Worm (Caenorhabditis elegans) whole organism, early embryonic: ENCODE measurements around the gene irld-17.

Source experiments
- B0310.2 ChIP-seq: sonication (generic microtip); optimal IDR thresholded peaks from 2 replicates; lab custom pipeline; 2016; ENCODE audit warnings: mild to moderate bottlenecking, missing genetic modification characterization, missing compliant biosample characterization
- F13C5.2 ChIP-seq: sonication (generic microtip); optimal IDR thresholded peaks from 2 replicates; lab custom pipeline; 2017; ENCODE audit warnings: mild to moderate bottlenecking, missing genetic modification characterization, inconsistent platforms, missing compliant biosample characterization
- aly-1 ChIP-seq: sonication (generic microtip); optimal IDR thresholded peaks from 2 replicates; lab custom pipeline; 2016; ENCODE audit warnings: missing genetic modification characterization, missing compliant biosample characterization
- ama-1 ChIP-seq: fragments of 150-350 bp; optimal IDR thresholded peaks from 2 replicates; lab custom pipeline; 2014
- ceh-13 ChIP-seq: fragments of 200-800 bp; sonication (Bioruptor generic); optimal IDR thresholded peaks from 2 replicates; lab custom pipeline; 2018; ENCODE audit warnings: mild to moderate bottlenecking, missing genetic modification characterization, missing compliant biosample characterization
- ceh-36 ChIP-seq: sonication (generic microtip); optimal IDR thresholded peaks from 2 replicates; lab custom pipeline; 2016; ENCODE audit warnings: missing genetic modification characterization, inconsistent platforms, missing compliant biosample characterization
- ets-7 ChIP-seq: sonication (generic microtip); optimal IDR thresholded peaks from 2 replicates; lab custom pipeline; 2016; ENCODE audit warnings: missing genotype, missing genetic modification characterization, missing compliant biosample characterization
- flt-1 ChIP-seq: fragments of 200-800 bp; sonication (Bioruptor generic); IDR thresholded peaks from 2 replicates; pipeline ENCODE4 v1.3.6; 2022; ENCODE audit warnings: missing genetic modification characterization, missing compliant biosample characterization
- hmbx-1 ChIP-seq: sonication (generic microtip); optimal IDR thresholded peaks from 2 replicates; lab custom pipeline; 2016; ENCODE audit warnings: mild to moderate bottlenecking, missing genetic modification characterization, missing compliant biosample characterization
- hmg-4 ChIP-seq: fragments of 200-800 bp; sonication (Bioruptor generic); optimal IDR thresholded peaks from 2 replicates; lab custom pipeline; 2018; ENCODE audit warnings: mild to moderate bottlenecking, missing genetic modification characterization, missing compliant biosample characterization
- hnd-1 ChIP-seq: sonication (generic microtip); optimal IDR thresholded peaks from 2 replicates; lab custom pipeline; 2016; ENCODE audit warnings: missing genetic modification characterization, missing compliant biosample characterization
- pes-1 ChIP-seq: fragments of 200-800 bp; sonication (Bioruptor generic); IDR thresholded peaks from 2 replicates; pipeline ENCODE4 v1.3.6; 2022; ENCODE audit warnings: missing genetic modification reagents, missing genetic modification characterization, missing compliant biosample characterization
- scrt-1 ChIP-seq: fragments of 200-800 bp; sonication (Bioruptor generic); IDR thresholded peaks from 2 replicates; pipeline ENCODE4 v1.3.6; 2022; ENCODE audit warnings: missing genetic modification characterization, missing compliant biosample characterization
- sea-1 ChIP-seq: fragments of 200-800 bp; sonication (Bioruptor generic); conservative IDR thresholded peaks from 2 replicates; pipeline ENCODE4 v1.3.6; 2022; ENCODE audit warnings: missing genetic modification characterization, missing compliant biosample characterization
- tbx-11 ChIP-seq: fragments of 200-800 bp; sonication (Bioruptor generic); IDR thresholded peaks from 2 replicates; pipeline ENCODE4 v1.3.6; 2022; ENCODE audit warnings: missing genetic modification characterization, missing compliant biosample characterization
- tbx-37 ChIP-seq: fragments of 200-800 bp; sonication (Bioruptor generic); conservative IDR thresholded peaks from 2 replicates; pipeline ENCODE4 v1.3.6; 2022; ENCODE audit warnings: missing genetic modification reagents, missing genetic modification characterization, missing compliant biosample characterization
- tra-4 ChIP-seq: sonication (generic microtip); optimal IDR thresholded peaks from 2 replicates; lab custom pipeline; 2017; ENCODE audit warnings: missing genetic modification characterization, missing compliant biosample characterization

The irld-17 gene

DNA sequence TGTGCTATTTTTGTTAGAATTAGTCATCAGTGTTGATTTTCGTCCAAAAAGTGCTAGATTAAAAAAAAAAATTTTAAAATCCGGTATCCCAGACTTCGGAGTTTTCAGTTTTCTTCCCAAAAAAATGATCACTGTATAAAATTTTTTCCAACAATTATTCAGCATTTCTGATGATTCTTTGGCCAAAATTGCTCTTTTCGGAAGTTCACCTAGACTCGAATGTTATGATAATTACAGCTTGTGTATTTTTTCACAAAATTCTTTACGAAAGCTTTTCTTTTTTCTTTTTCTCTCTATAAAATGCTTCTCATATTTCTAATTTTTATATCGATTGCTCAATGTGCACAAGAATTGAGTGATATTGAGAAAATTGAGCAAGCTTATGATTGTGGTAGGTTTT is at the start of gene irld-17:
Gene irld-17, plus strand, starts transcription at position 301 of the 400 bp plus-strand sequence.
- TF ChIP-seq ceh-36 (tag; lab: Kevin White, UChicago) (no peak), tbx-37 (no peak), F13C5.2 (tag; lab: Kevin White, UChicago) (no peak), tra-4 (no peak), hmg-4 (GFP tag; lab: Kevin White, UChicago) (no peak), flt-1 (no peak), scrt-1 (GFP tag; lab: Robert Waterston, UW) (no peak), tbx-11 (GFP tag; lab: Robert Waterston, UW) (no peak), ama-1 (lab: Kevin White, UChicago) (no peak), hmbx-1 (tag; lab: Kevin White, UChicago) (no peak), ets-7 (tag; lab: Kevin White, UChicago) (no peak), pes-1 (GFP tag; lab: Robert Waterston, UW) (no peak), ceh-13 (GFP tag; lab: Kevin White, UChicago) (no peak), hnd-1 (tag; lab: Kevin White, UChicago) (no peak), sea-1 (no peak), aly-1 (tag; lab: Kevin White, UChicago) (no peak), B0310.2 (tag; lab: Kevin White, UChicago) (no peak)

- no peak for TF ChIP-seq hnd-1 (tag; lab: Kevin White, UChicago)
- TF ChIP-seq tbx-11 (GFP tag; lab: Robert Waterston, UW) = no peak
- no peak for TF ChIP-seq hmg-4 (GFP tag; lab: Kevin White, UChicago)
- no peak for TF ChIP-seq F13C5.2 (tag; lab: Kevin White, UChicago)
- no peak for TF ChIP-seq ceh-13 (GFP tag; lab: Kevin White, UChicago)
- no peak for TF ChIP-seq ceh-36 (tag; lab: Kevin White, UChicago)
- TF ChIP-seq hmbx-1 (tag; lab: Kevin White, UChicago) = no peak
- no peak for TF ChIP-seq tbx-37
- no peak for TF ChIP-seq aly-1 (tag; lab: Kevin White, UChicago)
- TF ChIP-seq ets-7 (tag; lab: Kevin White, UChicago) = no peak
- no peak for TF ChIP-seq scrt-1 (GFP tag; lab: Robert Waterston, UW)
- TF ChIP-seq tra-4 = no peak
These were observed 48.6 kb upstream of the irld-17 start for ce11 chrV:1583242-1583641.

DNA sequence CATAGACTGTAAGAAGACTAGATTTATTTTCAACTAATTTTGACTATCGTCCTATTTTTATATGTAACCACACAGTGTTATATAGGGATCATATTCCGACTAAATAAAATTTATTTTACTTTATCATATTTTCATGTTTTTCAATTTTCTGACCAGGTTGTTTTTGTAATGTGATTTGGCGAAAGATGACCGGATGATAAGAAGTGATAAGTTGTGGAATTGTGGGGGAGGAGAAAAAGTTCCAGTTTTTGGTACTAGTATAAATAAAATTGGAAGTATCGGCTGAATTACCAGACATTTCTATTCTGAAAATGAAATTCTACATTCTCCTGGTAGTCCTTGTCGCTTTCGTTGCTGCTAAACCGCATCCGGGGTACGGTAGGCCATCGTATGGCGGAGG is 46.4 kb upstream of the irld-17 start, which contains the start of gene F16B4.7:
Gene F16B4.7, plus strand, starts transcription at position 301 of the 400 bp plus-strand sequence.
- TF ChIP-seq B0310.2 (tag; lab: Kevin White, UChicago) (no peak), tra-4 (peak; percentile 31), tbx-37 (no peak), F13C5.2 (tag; lab: Kevin White, UChicago) (no peak), aly-1 (tag; lab: Kevin White, UChicago) (no peak), hmbx-1 (tag; lab: Kevin White, UChicago) (no peak), flt-1 (no peak), tbx-11 (GFP tag; lab: Robert Waterston, UW) (no peak), ceh-13 (GFP tag; lab: Kevin White, UChicago) (no peak), hnd-1 (tag; lab: Kevin White, UChicago) (no peak), ets-7 (tag; lab: Kevin White, UChicago) (no peak), pes-1 (GFP tag; lab: Robert Waterston, UW) (no peak), hmg-4 (GFP tag; lab: Kevin White, UChicago) (peak; percentile 25), ceh-36 (tag; lab: Kevin White, UChicago) (peak; percentile 27), ama-1 (lab: Kevin White, UChicago) (no peak)

DNA sequence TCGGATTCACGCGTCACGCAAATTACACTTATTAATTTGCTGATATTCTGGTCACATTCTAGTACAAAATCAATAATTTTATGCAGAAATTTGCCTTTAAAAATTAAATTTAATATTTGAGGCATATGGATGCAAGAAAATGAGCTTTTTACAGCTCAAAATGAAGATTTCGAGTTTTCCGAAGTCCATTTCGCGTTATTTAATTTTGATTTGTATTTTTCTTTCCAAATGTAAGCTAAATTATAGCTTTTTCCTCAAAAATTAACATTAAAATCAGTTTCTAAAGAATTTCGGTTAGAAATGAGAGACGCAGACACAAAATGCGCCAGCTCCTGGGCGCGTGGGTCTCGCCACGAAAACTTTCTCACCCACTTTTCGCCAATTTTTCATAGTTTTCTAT is 44.9 kb upstream of the irld-17 start, which contains the start of gene F16B4.6:
Gene F16B4.6, plus strand, starts transcription at position 301 of the 400 bp plus-strand sequence.
- TF ChIP-seq pes-1 (GFP tag; lab: Robert Waterston, UW) = no peak
- TF ChIP-seq ets-7 (tag; lab: Kevin White, UChicago) = no peak
- no peak for TF ChIP-seq ceh-13 (GFP tag; lab: Kevin White, UChicago)
- TF ChIP-seq flt-1 = no peak
- no peak for TF ChIP-seq F13C5.2 (tag; lab: Kevin White, UChicago)
- TF ChIP-seq sea-1 = no peak
- TF ChIP-seq hnd-1 (tag; lab: Kevin White, UChicago) = no peak
- TF ChIP-seq tbx-37 = no peak
- no peak for TF ChIP-seq ceh-36 (tag; lab: Kevin White, UChicago)
- no peak for TF ChIP-seq tbx-11 (GFP tag; lab: Robert Waterston, UW)
- TF ChIP-seq B0310.2 (tag; lab: Kevin White, UChicago) = no peak
- no peak for TF ChIP-seq hmg-4 (GFP tag; lab: Kevin White, UChicago)
- TF ChIP-seq hmbx-1 (tag; lab: Kevin White, UChicago) = no peak

ce11 chrV:1588128-1588527 is 43.7 kb upstream of the irld-17 start, which contains the start of gene F16B4.5:
Gene F16B4.5 (plus strand): TSS chrV:1588428.
- TF ChIP-seq B0310.2 (tag; lab: Kevin White, UChicago) (no peak), aly-1 (tag; lab: Kevin White, UChicago) (no peak), ama-1 (lab: Kevin White, UChicago) (no peak), hmbx-1 (tag; lab: Kevin White, UChicago) (no peak), flt-1 (no peak), tbx-11 (GFP tag; lab: Robert Waterston, UW) (no peak), hnd-1 (tag; lab: Kevin White, UChicago) (no peak), tra-4 (no peak), scrt-1 (GFP tag; lab: Robert Waterston, UW) (no peak), tbx-37 (no peak), hmg-4 (GFP tag; lab: Kevin White, UChicago) (no peak), pes-1 (GFP tag; lab: Robert Waterston, UW) (no peak), sea-1 (no peak), F13C5.2 (tag; lab: Kevin White, UChicago) (no peak)

ce11 chrV:1593799-1594420 is 37.9 kb upstream of the irld-17 start, which contains the start of gene F16B4.4:
Gene F16B4.4 (plus strand): TSS chrV:1594019.
- no peak for TF ChIP-seq hmg-4 (GFP tag; lab: Kevin White, UChicago)
- no peak for TF ChIP-seq B0310.2 (tag; lab: Kevin White, UChicago)
- no peak for TF ChIP-seq flt-1
- TF ChIP-seq pes-1 (GFP tag; lab: Robert Waterston, UW) = no peak
- no peak for TF ChIP-seq tra-4
- no peak for TF ChIP-seq ceh-36 (tag; lab: Kevin White, UChicago)
- no peak for TF ChIP-seq ceh-13 (GFP tag; lab: Kevin White, UChicago)
- TF ChIP-seq ama-1 (lab: Kevin White, UChicago) = no peak
- no peak for TF ChIP-seq F13C5.2 (tag; lab: Kevin White, UChicago)
- TF ChIP-seq tbx-37 = no peak
- no peak for TF ChIP-seq hnd-1 (tag; lab: Kevin White, UChicago)
- no peak for TF ChIP-seq hmbx-1 (tag; lab: Kevin White, UChicago)
